Worm (Caenorhabditis elegans): ENCODE results near the gene F21C10.4.
A peak's percentile ranks its signal among the peaks of the same experiment; 100 is the strongest.

The F21C10.4 gene

ce11 chrV:9079965-9080432 lies 46.4 kb upstream of the F21C10.4 start (continued):
- TF ChIP-seq lsy-2 (tag; optimal IDR thresholded peaks at IDR 0.05) (no peak), fos-1 (tag; optimal IDR thresholded peaks at IDR 0.05) (no peak), egl-27 (tag; optimal IDR thresholded peaks at IDR 0.05) (no peak), F26F4.8 (GFP tag; conservative IDR thresholded peaks at IDR 0.05) (no peak), nhr-42 (GFP tag; IDR thresholded peaks at IDR 0.05) (no peak), tag-97 (GFP tag; IDR thresholded peaks at IDR 0.05) (no peak), spr-3 (GFP tag; optimal IDR thresholded peaks at IDR 0.05) (no peak), nhr-28 (tag; optimal IDR thresholded peaks at IDR 0.05) (peak; percentile 63), F37D6.2 (tag; optimal IDR thresholded peaks at IDR 0.05) (no peak), zip-11 (GFP tag; IDR thresholded peaks at IDR 0.05) (no peak), ceh-82 (tag; optimal IDR thresholded peaks at IDR 0.05) (no peak), saeg-2 (GFP tag; IDR thresholded peaks at IDR 0.05) (peak; percentile 74; the same call in 1 of the 2 replicates), ztf-7 (tag; optimal IDR thresholded peaks at IDR 0.05) (no peak), zfp-3 (GFP tag; conservative IDR thresholded peaks at IDR 0.05) (peak; percentile 71; the same call in 1 of the 2 replicates), nhr-6 (tag; optimal IDR thresholded peaks at IDR 0.05) (no peak), arid-1 (GFP tag; conservative IDR thresholded peaks at IDR 0.05) (no peak), nhr-48 (tag; optimal IDR thresholded peaks at IDR 0.05) (peak; percentile 93), hmg-1.1 (GFP tag; IDR thresholded peaks at IDR 0.05) (no peak), nhr-10 (tag; optimal IDR thresholded peaks at IDR 0.05) (peak; percentile 54), Y105C5A.15 (GFP tag; IDR thresholded peaks at IDR 0.05) (no peak), unc-39 (tag; optimal IDR thresholded peaks at IDR 0.05) (no peak), dpl-1 (GFP tag; optimal IDR thresholded peaks at IDR 0.05) (no peak), ama-1 (optimal IDR thresholded peaks at IDR 0.05) (no peak), zfp-2 (tag; optimal IDR thresholded peaks at IDR 0.05) (no peak), D1046.2 (GFP tag; IDR thresholded peaks at IDR 0.05) (no peak), vab-7 (GFP tag; IDR thresholded peaks at IDR 0.05) (no peak), lin-29 (GFP tag; IDR thresholded peaks at IDR 0.05) (no peak), mes-2 (tag; optimal IDR thresholded peaks at IDR 0.05; ENCODE audit: poor library complexity, severe bottlenecking) (no peak), mep-1 (tag; optimal IDR thresholded peaks at IDR 0.05) (peak; percentile 50), nhr-25 (tag; optimal IDR thresholded peaks at IDR 0.05; ENCODE audit: borderline replicate concordance, insufficient read depth) (no peak), lin-15B (tag; optimal IDR thresholded peaks at IDR 0.05) (no peak), nhr-11 (tag; optimal IDR thresholded peaks at IDR 0.05) (no peak), nhr-77 (tag; optimal IDR thresholded peaks at IDR 0.05) (peak; percentile 56), F44E2.7 (GFP tag; IDR thresholded peaks at IDR 0.05) (no peak), mxl-2 (GFP tag; conservative IDR thresholded peaks at IDR 0.05) (0 out of 2 replicates have a peak, but pooled peaks have one; percentile 7), lin-13 (GFP tag; optimal IDR thresholded peaks at IDR 0.05) (peak; percentile 36), skn-1 (tag; optimal IDR thresholded peaks at IDR 0.05) (no peak), nhr-237 (tag; optimal IDR thresholded peaks at IDR 0.05) (no peak), hif-1 (tag; optimal IDR thresholded peaks at IDR 0.05) (peak in 1 of 2 experiments; percentile 96), ceh-44 (GFP tag; IDR thresholded peaks at IDR 0.05) (no peak), ctbp-1 (GFP tag; IDR thresholded peaks at IDR 0.05) (no peak), dmd-8 (GFP tag; IDR thresholded peaks at IDR 0.05) (no peak), lir-3 (tag; optimal IDR thresholded peaks at IDR 0.05) (no peak), R02D3.7 (tag; optimal IDR thresholded peaks at IDR 0.05) (no peak), ceh-62 (tag; optimal IDR thresholded peaks at IDR 0.05) (no peak), Y48G9A.11 (GFP tag; IDR thresholded peaks at IDR 0.05) (no peak), unc-130 (GFP tag; optimal IDR thresholded peaks at IDR 0.05) (no peak), snpc-1.2 (GFP tag; IDR thresholded peaks at IDR 0.05) (no peak), nhr-111 (GFP tag; optimal IDR thresholded peaks at IDR 0.05) (no peak), F10B5.3 (tag; optimal IDR thresholded peaks at IDR 0.05) (no peak), unc-62 (GFP tag; optimal IDR thresholded peaks at IDR 0.05 in 1 of 2) (peak in 1 of 2 experiments; percentile 53), unc-62 (tag; optimal IDR thresholded peaks at IDR 0.05) (no peak), ZK337.2 (GFP tag; IDR thresholded peaks at IDR 0.05) (no peak)
